Fruit fly (Drosophila melanogaster): ENCODE results near the gene EMC10.

- TF ChIP-seq CG33017 (tag; optimal IDR thresholded peaks at IDR 0.05) (no peak), kay (GFP tag; ENCODE audit: borderline replicate concordance) (no peak), CG12768 (GFP tag; optimal IDR thresholded peaks at IDR 0.05) (no peak), Crg-1 (GFP tag; optimal IDR thresholded peaks at IDR 0.05) (no peak)
Measured at dm6 chr3L:21598337-21598736, 24.4 kb downstream of the EMC10 start.

All from whole organism, adult.